Worm (Caenorhabditis elegans) whole organism, young adult: ENCODE data around the gene F16H6.3.
A peak's percentile ranks its signal among the peaks of the same experiment; 100 is the strongest.

Source experiments
- B0019.2 ChIP-seq: fragments of 200-800 bp; sonication (Bioruptor generic); conservative IDR thresholded peaks from 2 replicates; pipeline ENCODE4 v1.3.6; 2022; ENCODE audit warnings: missing genetic modification reagents, missing genetic modification characterization, missing compliant biosample characterization
- B0035.1 ChIP-seq: sonication (generic microtip); optimal IDR thresholded peaks from 2 replicates; lab custom pipeline; 2016; ENCODE audit warnings: missing genetic modification characterization, mild to moderate bottlenecking, missing compliant biosample characterization, missing genotype, missing genetic modification reagents
- C06A6.2 ChIP-seq: fragments of 200-800 bp; sonication (Bioruptor generic); conservative IDR thresholded peaks from 2 replicates; pipeline ENCODE4 v1.3.6; 2022; ENCODE audit warnings: missing genetic modification characterization, missing compliant biosample characterization
- F22D6.2 ChIP-seq: sonication (generic microtip); optimal IDR thresholded peaks from 2 replicates; lab custom pipeline; 2016; ENCODE audit warnings: mild to moderate bottlenecking, missing genetic modification characterization, missing compliant biosample characterization
- F33H1.4 ChIP-seq: fragments of 200-800 bp; sonication (Bioruptor generic); IDR thresholded peaks from 2 replicates; pipeline ENCODE4 v1.3.6; 2022; ENCODE audit warnings: missing genetic modification reagents, missing genetic modification characterization, missing compliant biosample characterization
- F52B5.7 ChIP-seq: sonication (generic microtip); optimal IDR thresholded peaks from 2 replicates; lab custom pipeline; 2016; ENCODE audit warnings: mild to moderate bottlenecking, missing genetic modification characterization, missing compliant biosample characterization
- F57A8.1 ChIP-seq: fragments of 200-800 bp; sonication (Bioruptor generic); optimal IDR thresholded peaks from 2 replicates; lab custom pipeline; 2018; ENCODE audit warnings: mild to moderate bottlenecking, missing genetic modification characterization, moderate library complexity, missing compliant biosample characterization
- F57C9.4 ChIP-seq: sonication (generic microtip); optimal IDR thresholded peaks from 2 replicates; lab custom pipeline; 2017; ENCODE audit warnings: mild to moderate bottlenecking, missing genetic modification characterization, missing compliant biosample characterization
- K12H6.12 ChIP-seq: fragments of 200-800 bp; sonication (Bioruptor generic); optimal IDR thresholded peaks from 2 replicates; lab custom pipeline; 2018; ENCODE audit warnings: mild to moderate bottlenecking, missing genetic modification characterization, missing compliant biosample characterization
- T07F8.4 ChIP-seq: sonication (generic microtip); optimal IDR thresholded peaks from 2 replicates; lab custom pipeline; 2016; ENCODE audit warnings: mild to moderate bottlenecking, missing genetic modification characterization, moderate library complexity, missing compliant biosample characterization
- Y56A3A.18 ChIP-seq: fragments of 200-800 bp; sonication (Bioruptor generic); IDR thresholded peaks from 2 replicates; pipeline ENCODE4 v1.3.6; 2022; ENCODE audit warnings: missing genetic modification reagents, missing genetic modification characterization, missing compliant biosample characterization
- Y67H2A.10 ChIP-seq: fragments of 200-800 bp; sonication (Bioruptor generic); conservative IDR thresholded peaks from 2 replicates; pipeline ENCODE4 v1.3.6; 2022; ENCODE audit warnings: missing genetic modification reagents, missing genetic modification characterization, missing compliant biosample characterization
- aptf-2 ChIP-seq: fragments of 200-800 bp; sonication (Bioruptor generic); conservative IDR thresholded peaks from 2 replicates; pipeline ENCODE4 v1.3.6; 2022; ENCODE audit warnings: missing genetic modification reagents, missing genetic modification characterization, missing compliant biosample characterization
- attf-3 ChIP-seq: fragments of 200-800 bp; sonication (Bioruptor generic); conservative IDR thresholded peaks from 2 replicates; pipeline ENCODE4 v1.3.6; 2022; ENCODE audit warnings: missing genetic modification reagents, missing genetic modification characterization, missing compliant biosample characterization
- attf-5 ChIP-seq: fragments of 200-800 bp; sonication (Bioruptor generic); optimal IDR thresholded peaks from 2 replicates; lab custom pipeline; 2018; ENCODE audit warnings: mild to moderate bottlenecking, missing genetic modification characterization, missing compliant biosample characterization
- cebp-1 ChIP-seq, 2 experiments: fragments of 200-800 bp in 1 of 2; sonication (Bioruptor generic) in 1 of 2; sonication (generic microtip) in 1 of 2; IDR thresholded peaks in 1 of 2; optimal IDR thresholded peaks in 1 of 2; 2 replicates each; pipeline versions ENCODE4 v1.3.6 to Lab custom; 2017 to 2022; ENCODE audit warnings: missing compliant biosample characterization in 2 of 2, missing genetic modification characterization in 2 of 2, mild to moderate bottlenecking in 1 of 2, missing genetic modification reagents in 1 of 2, moderate library complexity in 1 of 2
- ceh-27 ChIP-seq: fragments of 200-800 bp; sonication (Bioruptor generic); optimal IDR thresholded peaks from 2 replicates; lab custom pipeline; 2018; ENCODE audit warnings: mild to moderate bottlenecking, missing genetic modification characterization, moderate library complexity, missing compliant biosample characterization
- ceh-40 ChIP-seq: fragments of 200-800 bp; sonication (Bioruptor generic); IDR thresholded peaks from 2 replicates; pipeline ENCODE4 v1.3.6; 2022; ENCODE audit warnings: missing genetic modification characterization, missing compliant biosample characterization
- chd-7 ChIP-seq: sonication (generic microtip); optimal IDR thresholded peaks from 2 replicates; lab custom pipeline; 2016; ENCODE audit warnings: mild to moderate bottlenecking, missing genetic modification characterization, moderate library complexity, missing compliant biosample characterization
- die-1 ChIP-seq: sonication (generic microtip); optimal IDR thresholded peaks from 2 replicates; lab custom pipeline; 2016; ENCODE audit warnings: missing genotype, mild to moderate bottlenecking, missing genetic modification characterization, missing compliant biosample characterization
- egl-44 ChIP-seq: fragments of 200-800 bp; sonication (Bioruptor generic); IDR thresholded peaks from 2 replicates; pipeline ENCODE4 v1.3.6; 2022; ENCODE audit warnings: missing genetic modification reagents, missing genetic modification characterization, missing compliant biosample characterization
- him-1 ChIP-seq: sonication (generic microtip); optimal IDR thresholded peaks from 2 replicates; lab custom pipeline; 2016; ENCODE audit warnings: missing genotype, missing genetic modification reagents, missing genetic modification characterization, missing compliant biosample characterization
- hmg-1.2 ChIP-seq: fragments of 200-800 bp; sonication (Bioruptor generic); IDR thresholded peaks from 2 replicates; pipeline ENCODE4 v1.3.6; 2022; ENCODE audit warnings: missing genetic modification reagents, missing genetic modification characterization, missing compliant biosample characterization
- hrde-1 ChIP-seq: sonication (generic microtip); optimal IDR thresholded peaks from 2 replicates; lab custom pipeline; 2016; ENCODE audit warnings: missing genetic modification characterization, mild to moderate bottlenecking, missing compliant biosample characterization, moderate library complexity, missing genotype, missing genetic modification reagents, borderline replicate concordance
- let-526 ChIP-seq: fragments of 200-800 bp; sonication (Bioruptor generic); IDR thresholded peaks from 2 replicates; pipeline ENCODE4 v1.3.6; 2022; ENCODE audit warnings: missing genetic modification reagents, missing genetic modification characterization, missing compliant biosample characterization
- let-607 ChIP-seq, 2 experiments: fragments of 200-800 bp in 1 of 2; sonication (Bioruptor generic) in 1 of 2; sonication (generic microtip) in 1 of 2; optimal IDR thresholded peaks; 2 replicates each; lab custom pipeline; 2016 to 2018; ENCODE audit warnings: mild to moderate bottlenecking in 2 of 2, missing compliant biosample characterization in 2 of 2, missing genetic modification characterization in 2 of 2, moderate library complexity in 2 of 2, missing genotype in 1 of 2
- lir-1 ChIP-seq: fragments of 200-800 bp; sonication (Bioruptor generic); conservative IDR thresholded peaks from 2 replicates; pipeline ENCODE4 v1.3.6; 2022; ENCODE audit warnings: missing genetic modification reagents, missing genetic modification characterization, missing compliant biosample characterization
- lsl-1 ChIP-seq: fragments of 200-800 bp; sonication (Bioruptor generic); optimal IDR thresholded peaks from 2 replicates; lab custom pipeline; 2018; ENCODE audit warnings: mild to moderate bottlenecking, missing genetic modification characterization, moderate library complexity, missing compliant biosample characterization
- lsy-27 ChIP-seq: sonication (generic microtip); optimal IDR thresholded peaks from 2 replicates; lab custom pipeline; 2017; ENCODE audit warnings: missing genetic modification characterization, mild to moderate bottlenecking, missing compliant biosample characterization, antibody characterized with exemption, missing genotype, borderline replicate concordance; ENCODE audit not compliant: insufficient read depth
- madf-10 ChIP-seq: sonication (generic microtip); optimal IDR thresholded peaks from 2 replicates; lab custom pipeline; 2016; ENCODE audit warnings: mild to moderate bottlenecking, missing genetic modification characterization, missing compliant biosample characterization
- mcd-1 ChIP-seq: fragments of 200-800 bp; sonication (Bioruptor generic); IDR thresholded peaks from 2 replicates; pipeline ENCODE4 v1.3.6; 2022; ENCODE audit warnings: missing genetic modification reagents, missing genetic modification characterization, missing compliant biosample characterization
- mxl-1 ChIP-seq: sonication (generic microtip); optimal IDR thresholded peaks from 2 replicates; lab custom pipeline; 2016; ENCODE audit warnings: missing genetic modification characterization, missing compliant biosample characterization
- nfya-1 ChIP-seq: sonication (generic microtip); optimal IDR thresholded peaks from 2 replicates; lab custom pipeline; 2017; ENCODE audit warnings: antibody characterized with exemption, missing compliant biosample characterization, missing genetic modification characterization, borderline replicate concordance; ENCODE audit not compliant: insufficient read depth
- nfya-2 ChIP-seq: fragments of 200-800 bp; sonication (Bioruptor generic); IDR thresholded peaks from 2 replicates; pipeline ENCODE4 v1.3.6; 2022; ENCODE audit warnings: missing genetic modification reagents, missing genetic modification characterization, missing compliant biosample characterization
- nfyb-1 ChIP-seq: fragments of 200-800 bp; sonication (Bioruptor generic); IDR thresholded peaks from 2 replicates; pipeline ENCODE4 v1.3.6; 2022; ENCODE audit warnings: missing genetic modification reagents, missing genetic modification characterization, missing compliant biosample characterization
- nhr-179 ChIP-seq: sonication (generic microtip); optimal IDR thresholded peaks from 2 replicates; lab custom pipeline; 2016; ENCODE audit warnings: mild to moderate bottlenecking, missing genetic modification characterization, missing compliant biosample characterization
- nhr-80 ChIP-seq: sonication (generic microtip); optimal IDR thresholded peaks from 2 replicates; lab custom pipeline; 2016; ENCODE audit warnings: missing genetic modification characterization, missing compliant biosample characterization
- rcor-1 ChIP-seq: fragments of 200-800 bp; sonication (Bioruptor generic); IDR thresholded peaks from 2 replicates; pipeline ENCODE4 v1.3.6; 2022; ENCODE audit warnings: missing genetic modification reagents, missing genetic modification characterization, missing compliant biosample characterization
- rpc-1 ChIP-seq, 2 experiments: fragments of 150-350 bp in 1 of 2; sonication (generic microtip) in 1 of 2; optimal IDR thresholded peaks; 2 replicates each; lab custom pipeline; 2014 to 2018; ENCODE audit warnings: missing biosample characterization in 1 of 2, missing genetic modification characterization in 1 of 2, missing genetic modification reagents in 1 of 2, missing genotype in 1 of 2
- sdz-38 ChIP-seq: sonication (generic microtip); optimal IDR thresholded peaks from 2 replicates; lab custom pipeline; 2016; ENCODE audit warnings: missing genotype, missing genetic modification characterization, missing compliant biosample characterization
- somi-1 ChIP-seq: fragments of 200-800 bp; sonication (Bioruptor generic); optimal IDR thresholded peaks from 2 replicates; lab custom pipeline; 2018; ENCODE audit warnings: mild to moderate bottlenecking, missing genetic modification characterization, missing compliant biosample characterization
- sptf-2 ChIP-seq: fragments of 200-800 bp; sonication (Bioruptor generic); optimal IDR thresholded peaks from 2 replicates; lab custom pipeline; 2018; ENCODE audit warnings: mild to moderate bottlenecking, missing genetic modification characterization, missing compliant biosample characterization
- xnd-1 ChIP-seq: sonication (generic microtip); optimal IDR thresholded peaks from 2 replicates; lab custom pipeline; 2016; ENCODE audit warnings: missing genotype, missing genetic modification reagents, missing genetic modification characterization, missing compliant biosample characterization
- zfh-2 ChIP-seq: fragments of 200-800 bp; sonication (Bioruptor generic); conservative IDR thresholded peaks from 2 replicates; pipeline ENCODE4 v1.3.6; 2022; ENCODE audit warnings: missing genetic modification reagents, missing genetic modification characterization, missing compliant biosample characterization
- ztf-6 ChIP-seq: fragments of 200-800 bp; sonication (Bioruptor generic); IDR thresholded peaks from 2 replicates; pipeline ENCODE4 v1.3.6; 2022; ENCODE audit warnings: missing genetic modification reagents, missing genetic modification characterization, missing compliant biosample characterization

Gene F16H6.3

DNA sequence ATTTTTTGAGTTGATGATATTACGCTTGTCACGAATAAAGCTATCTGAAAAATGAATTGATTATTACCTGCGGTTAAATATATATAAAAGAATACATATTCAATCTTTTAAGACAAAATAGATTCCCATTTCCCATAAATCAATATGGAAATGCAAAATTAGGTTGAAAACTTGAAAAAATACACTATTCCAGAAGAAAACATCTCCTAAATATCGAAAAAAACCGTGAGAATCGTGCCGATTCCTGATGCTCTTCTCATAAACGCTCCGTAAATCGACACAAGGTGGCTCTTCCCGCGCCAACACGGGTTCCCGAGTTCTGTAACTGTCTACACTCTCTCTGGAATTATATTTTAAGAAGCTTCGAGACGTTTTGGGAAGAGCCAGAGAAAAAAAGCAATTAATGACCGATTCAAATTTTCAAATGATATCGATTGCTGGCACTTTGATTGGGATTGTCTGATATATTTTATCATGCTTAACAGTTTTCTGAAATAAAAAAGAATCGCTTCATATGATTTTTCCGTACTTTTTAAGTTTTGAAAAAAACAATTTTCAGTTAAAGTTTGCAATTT lies 41.7 kb downstream of the F16H6.3 start, which contains the start of gene R10E8.3:
Gene R10E8.3, minus strand, starts transcription at position 51 of the 575 bp plus-strand sequence.
- TF ChIP-seq lsy-27 (tag; lab: Kevin White, UChicago) (no peak), let-526 (GFP tag; lab: Robert Waterston, UW) (no peak), xnd-1 (no peak), B0019.2 (GFP tag; lab: Robert Waterston, UW) (no peak), let-607 (tag; optimal IDR thresholded peaks at IDR 0.05; lab: Kevin White, UChicago) (no peak), ceh-40 (GFP tag; lab: Robert Waterston, UW) (no peak), ceh-27 (GFP tag; lab: Kevin White, UChicago) (no peak)

DNA sequence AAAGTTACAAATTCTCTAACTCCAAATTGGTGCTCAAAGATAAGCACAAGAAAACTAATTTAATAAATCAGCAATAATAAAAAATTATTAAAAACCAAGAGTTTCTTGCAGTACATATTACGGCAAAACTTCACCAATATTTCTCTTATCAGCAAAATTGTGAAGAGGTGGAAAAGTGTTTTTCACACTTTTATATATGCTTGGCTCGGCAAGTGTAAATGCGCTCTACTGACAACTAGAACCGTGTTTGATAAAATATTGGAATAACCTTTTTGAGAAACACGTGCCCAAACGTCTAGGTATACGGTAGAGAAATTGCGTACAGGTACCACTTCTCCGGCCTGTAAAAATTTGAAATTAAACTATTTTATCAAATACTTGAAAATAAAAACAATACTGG lies 46.2 kb downstream of the F16H6.3 start, which contains the start of gene R10E8.8:
Gene R10E8.8, minus strand, starts transcription at position 343 of the 400 bp plus-strand sequence.
- TF ChIP-seq nhr-80 (tag; lab: Kevin White, UChicago), result peak; percentile 65
- TF ChIP-seq attf-5 (GFP tag; lab: Kevin White, UChicago), result peak; percentile 26
- no peak for TF ChIP-seq C06A6.2
- no peak for TF ChIP-seq nhr-179 (tag; lab: Kevin White, UChicago)
- no peak for TF ChIP-seq F52B5.7 (tag; lab: Kevin White, UChicago)
- no peak for TF ChIP-seq rpc-1 (optimal IDR thresholded peaks at IDR 0.05; lab: Kevin White, UChicago)
- no peak for TF ChIP-seq rpc-1 (tag; optimal IDR thresholded peaks at IDR 0.05; lab: Kevin White, UChicago)
- TF ChIP-seq F22D6.2 (tag; lab: Kevin White, UChicago), result no peak
- TF ChIP-seq let-607 (tag; optimal IDR thresholded peaks at IDR 0.05; lab: Kevin White, UChicago), result peak in 1 of 2 experiments; percentile 5
- no peak for TF ChIP-seq aptf-2 (GFP tag; lab: Robert Waterston, UW)
- no peak for TF ChIP-seq nfyb-1 (GFP tag; lab: Robert Waterston, UW)
- no peak for TF ChIP-seq lsy-27 (tag; lab: Kevin White, UChicago)
- no peak for TF ChIP-seq sdz-38
- no peak for TF ChIP-seq B0035.1 (tag; lab: Kevin White, UChicago)
- no peak for TF ChIP-seq chd-7 (tag; lab: Kevin White, UChicago)
- TF ChIP-seq egl-44 (GFP tag; lab: Robert Waterston, UW), result no peak
- no peak for TF ChIP-seq F57A8.1 (GFP tag; lab: Kevin White, UChicago)
- no peak for TF ChIP-seq zfh-2 (GFP tag; lab: Robert Waterston, UW)
- no peak for TF ChIP-seq hmg-1.2 (GFP tag; lab: Robert Waterston, UW)
- no peak for TF ChIP-seq rcor-1
- TF ChIP-seq F57C9.4 (tag; lab: Kevin White, UChicago), result no peak
- no peak for TF ChIP-seq lsl-1
- no peak for TF ChIP-seq die-1
- no peak for TF ChIP-seq ztf-6 (GFP tag; lab: Robert Waterston, UW)
- no peak for TF ChIP-seq nfya-1 (tag; lab: Kevin White, UChicago)
- no peak for TF ChIP-seq madf-10 (tag; lab: Kevin White, UChicago)
- no peak for TF ChIP-seq cebp-1 (GFP tag; IDR thresholded peaks at IDR 0.05; lab: Robert Waterston, UW)
- peak; percentile 14 for TF ChIP-seq cebp-1 (tag; optimal IDR thresholded peaks at IDR 0.05; lab: Kevin White, UChicago)
- TF ChIP-seq sptf-2 (GFP tag; lab: Kevin White, UChicago), result no peak
- peak; percentile 61; the same call in 1 of the 2 replicates for TF ChIP-seq mcd-1 (GFP tag; lab: Robert Waterston, UW)
- TF ChIP-seq mxl-1 (tag; lab: Kevin White, UChicago), result no peak

DNA sequence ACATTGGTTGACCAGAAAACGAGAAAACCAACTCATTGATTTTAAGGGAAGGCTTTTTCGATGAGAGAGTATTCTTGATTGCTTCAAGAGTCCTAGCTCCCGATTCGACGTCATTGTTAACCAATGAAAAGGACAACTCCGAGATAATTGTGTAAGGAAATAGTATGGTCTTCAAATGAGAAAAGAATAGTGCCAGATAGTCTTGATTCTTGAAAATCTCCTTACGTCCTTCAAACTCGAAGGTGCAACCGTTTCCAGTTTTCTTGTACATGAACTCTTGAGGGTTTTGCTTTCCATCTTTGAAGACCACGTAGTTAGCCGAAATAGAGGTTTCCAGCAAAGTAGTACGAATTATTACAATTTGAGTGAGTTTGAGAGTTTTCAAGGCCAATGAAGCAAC lies 48.1 kb downstream of the F16H6.3 start:
- no peak for TF ChIP-seq K12H6.12 (tag; lab: Kevin White, UChicago)
- TF ChIP-seq hrde-1 (tag; lab: Kevin White, UChicago), result no peak
- no peak for TF ChIP-seq somi-1
- no peak for TF ChIP-seq Y67H2A.10 (GFP tag; lab: Robert Waterston, UW)
- TF ChIP-seq lir-1 (GFP tag; lab: Robert Waterston, UW), result no peak
- no peak for TF ChIP-seq T07F8.4 (tag; lab: Kevin White, UChicago)
- TF ChIP-seq nfya-2, result no peak
- no peak for TF ChIP-seq attf-3 (GFP tag; lab: Robert Waterston, UW)
- no peak for TF ChIP-seq him-1
- no peak for TF ChIP-seq F33H1.4 (GFP tag; lab: Robert Waterston, UW)
- TF ChIP-seq Y56A3A.18 (GFP tag; lab: Robert Waterston, UW), result no peak
